Fruit fly (Drosophila melanogaster): ENCODE measurements around the gene CG33080.

CG33080 gene

dm6 chrX:5662761-5663160 lies 54.8 kb downstream of the CG33080 start, which contains the start of gene OtopLc (continued):
- TF ChIP-seq hth (optimal IDR thresholded peaks at IDR 0.05): no peak
- TF ChIP-seq Stat92E (GFP tag; optimal IDR thresholded peaks at IDR 0.05): no peak

dm6 chrX:5661971-5662370 lies 55.6 kb downstream of the CG33080 start:
- TF ChIP-seq nmo (GFP tag; optimal IDR thresholded peaks at IDR 0.05) (peak; percentile 27), ro (GFP tag; IDR thresholded peaks at IDR 0.05) (no peak), ewg (GFP tag; optimal IDR thresholded peaks at IDR 0.05) (peak; percentile 51), CTCF (GFP tag; optimal IDR thresholded peaks at IDR 0.05) (peak; percentile 87), sd (tag; optimal IDR thresholded peaks at IDR 0.05) (peak; percentile 72), C15 (GFP tag; IDR thresholded peaks at IDR 0.05) (no peak), Hr39 (optimal IDR thresholded peaks at IDR 0.05) (no peak), unpg (GFP tag; optimal IDR thresholded peaks at IDR 0.05) (no peak), Hr51 (GFP tag; optimal IDR thresholded peaks at IDR 0.05) (peak in 1 of 2 experiments; percentile 50), nerfin-1 (tag; optimal IDR thresholded peaks at IDR 0.05) (peak; percentile 99), sens (GFP tag) (peak; percentile 24), Trl (optimal IDR thresholded peaks at IDR 0.05) (peak; percentile 5 to 31), Trl (GFP tag; optimal IDR thresholded peaks at IDR 0.05) (no peak), CG1832 (GFP tag; optimal IDR thresholded peaks at IDR 0.05) (peak; percentile 34), CG32767 (GFP tag; IDR thresholded peaks at IDR 0.05) (0 out of 2 replicates have a peak, but pooled peaks have one; percentile 34), CG6689 (GFP tag; IDR thresholded peaks at IDR 0.05) (no peak)

All from whole organism, embryonic.